Worm (Caenorhabditis elegans): ENCODE results near the gene C17G10.6.

C17G10.6 gene

DNA sequence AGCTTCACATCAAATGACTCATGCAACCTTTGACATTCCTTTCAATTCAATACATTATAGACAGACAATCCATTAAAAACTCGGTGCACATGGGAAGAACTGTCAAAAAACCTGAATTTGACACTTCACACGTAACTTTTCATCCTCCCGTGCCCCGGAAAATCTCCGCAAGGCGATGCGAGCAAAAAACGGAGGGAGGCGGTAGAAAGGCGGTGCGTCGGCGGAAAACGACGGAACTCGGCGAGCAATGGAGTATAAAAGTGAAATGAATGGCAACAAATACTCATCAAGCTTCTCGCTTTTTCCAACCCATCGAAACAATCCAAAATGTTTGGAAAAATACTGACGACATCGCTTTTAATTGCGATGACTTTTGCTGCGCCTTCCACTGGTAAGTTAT lies 25.1 kb downstream of the C17G10.6 start, which contains the start of gene T25E4.1:
T25E4.1 (plus strand) TSS at position 301 of the 400 bp plus-strand sequence.
- TF ChIP-seq R02D3.7 (tag; optimal IDR thresholded peaks at IDR 0.05) (no peak), nhr-21 (tag; optimal IDR thresholded peaks at IDR 0.05) (no peak), ztf-1 (GFP tag; conservative IDR thresholded peaks at IDR 0.05) (no peak), nhr-237 (tag; optimal IDR thresholded peaks at IDR 0.05) (no peak), lsy-2 (tag; optimal IDR thresholded peaks at IDR 0.05) (no peak), fos-1 (tag; optimal IDR thresholded peaks at IDR 0.05) (no peak), blmp-1 (tag; optimal IDR thresholded peaks at IDR 0.05; ENCODE audit: insufficient read depth) (no peak), sma-9 (GFP tag; optimal IDR thresholded peaks at IDR 0.05) (no peak), sma-9 (tag; optimal IDR thresholded peaks at IDR 0.05) (no peak), zag-1 (tag; optimal IDR thresholded peaks at IDR 0.05) (no peak)

DNA sequence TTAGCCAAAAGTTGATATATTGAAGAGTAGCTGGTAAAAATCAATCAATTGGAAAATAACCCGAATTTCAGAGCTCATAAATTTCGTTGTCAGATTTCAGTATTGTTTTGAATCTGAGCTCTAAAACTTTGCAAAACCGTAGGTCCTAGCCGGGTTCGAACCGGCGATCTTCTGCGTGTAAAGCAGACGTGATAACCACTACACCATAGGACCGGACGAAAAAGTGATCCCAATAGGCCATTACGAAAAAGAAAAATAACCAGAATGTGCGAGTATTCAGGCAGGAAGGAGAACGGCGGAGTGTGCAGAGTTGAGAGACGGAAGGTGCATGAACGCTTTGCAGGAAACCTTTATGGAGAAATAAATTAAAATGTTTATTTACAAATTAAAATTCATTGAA lies 26.0 kb downstream of the C17G10.6 start:
- TF ChIP-seq lin-11 (tag; optimal IDR thresholded peaks at IDR 0.05): peak; percentile 34
- TF ChIP-seq alr-1 (tag; optimal IDR thresholded peaks at IDR 0.05): no peak
- no peak for TF ChIP-seq lin-13 (GFP tag; optimal IDR thresholded peaks at IDR 0.05)
- peak; percentile 28 for TF ChIP-seq gmeb-1 (tag; optimal IDR thresholded peaks at IDR 0.05)
- no peak for TF ChIP-seq unc-39 (tag; optimal IDR thresholded peaks at IDR 0.05)
- no peak for TF ChIP-seq elt-3 (tag; optimal IDR thresholded peaks at IDR 0.05)
- no peak for TF ChIP-seq nhr-11 (tag; optimal IDR thresholded peaks at IDR 0.05)
- TF ChIP-seq lin-39 (tag; optimal IDR thresholded peaks at IDR 0.05): no peak
- TF ChIP-seq zag-1 (tag; optimal IDR thresholded peaks at IDR 0.05): no peak
- peak; percentile 71 for TF ChIP-seq nhr-129 (tag; optimal IDR thresholded peaks at IDR 0.05)
- no peak for TF ChIP-seq blmp-1 (tag; optimal IDR thresholded peaks at IDR 0.05; ENCODE audit: insufficient read depth)
- TF ChIP-seq unc-55 (GFP tag; optimal IDR thresholded peaks at IDR 0.05): peak; percentile 65
- TF ChIP-seq crh-2 (tag; optimal IDR thresholded peaks at IDR 0.05): peak; percentile 43
- TF ChIP-seq nhr-10 (tag; optimal IDR thresholded peaks at IDR 0.05): no peak
- TF ChIP-seq snpc-4 (tag; optimal IDR thresholded peaks at IDR 0.05): peak; percentile 33
- TF ChIP-seq skn-1 (tag; optimal IDR thresholded peaks at IDR 0.05): no peak
- TF ChIP-seq C34F6.9 (tag; optimal IDR thresholded peaks at IDR 0.05): peak; percentile 46
- no peak for TF ChIP-seq R02D3.7 (tag; optimal IDR thresholded peaks at IDR 0.05)
- peak; percentile 42 for TF ChIP-seq sma-9 (GFP tag; optimal IDR thresholded peaks at IDR 0.05)
- no peak for TF ChIP-seq sma-9 (tag; optimal IDR thresholded peaks at IDR 0.05)
- no peak for TF ChIP-seq nhr-237 (tag; optimal IDR thresholded peaks at IDR 0.05)
- peak; percentile 49 for TF ChIP-seq fos-1 (tag; optimal IDR thresholded peaks at IDR 0.05)

- TF ChIP-seq nhr-129 (tag; optimal IDR thresholded peaks at IDR 0.05): no peak
- no peak for TF ChIP-seq nhr-237 (tag; optimal IDR thresholded peaks at IDR 0.05)
- TF ChIP-seq elt-1 (tag; optimal IDR thresholded peaks at IDR 0.05): no peak
- no peak for TF ChIP-seq F13H6.1 (tag; optimal IDR thresholded peaks at IDR 0.05)
- no peak for TF ChIP-seq ztf-1 (GFP tag; conservative IDR thresholded peaks at IDR 0.05)
- TF ChIP-seq mdl-1 (tag; optimal IDR thresholded peaks at IDR 0.05): no peak
- peak; percentile 6 for TF ChIP-seq ama-1 (optimal IDR thresholded peaks at IDR 0.05)
- no peak for TF ChIP-seq gmeb-1 (tag; optimal IDR thresholded peaks at IDR 0.05)
- no peak for TF ChIP-seq lin-13 (GFP tag; optimal IDR thresholded peaks at IDR 0.05)
- no peak for TF ChIP-seq nhr-6 (tag; optimal IDR thresholded peaks at IDR 0.05)
- TF ChIP-seq mab-5 (tag; optimal IDR thresholded peaks at IDR 0.05): no peak
- no peak for TF ChIP-seq Y55F3AM.14 (GFP tag; optimal IDR thresholded peaks at IDR 0.05)
- TF ChIP-seq ZK546.5 (tag; optimal IDR thresholded peaks at IDR 0.05): no peak
- TF ChIP-seq nhr-23 (tag; optimal IDR thresholded peaks at IDR 0.05): no peak
- peak; percentile 2 for TF ChIP-seq sma-3 (GFP tag; optimal IDR thresholded peaks at IDR 0.05)
- TF ChIP-seq nhr-21 (tag; optimal IDR thresholded peaks at IDR 0.05): peak; percentile 50
- TF ChIP-seq crh-2 (tag; optimal IDR thresholded peaks at IDR 0.05): peak; percentile 10
These were observed 28.2 kb downstream of the C17G10.6 start for ce11 chrII:5574925-5575324.

DNA sequence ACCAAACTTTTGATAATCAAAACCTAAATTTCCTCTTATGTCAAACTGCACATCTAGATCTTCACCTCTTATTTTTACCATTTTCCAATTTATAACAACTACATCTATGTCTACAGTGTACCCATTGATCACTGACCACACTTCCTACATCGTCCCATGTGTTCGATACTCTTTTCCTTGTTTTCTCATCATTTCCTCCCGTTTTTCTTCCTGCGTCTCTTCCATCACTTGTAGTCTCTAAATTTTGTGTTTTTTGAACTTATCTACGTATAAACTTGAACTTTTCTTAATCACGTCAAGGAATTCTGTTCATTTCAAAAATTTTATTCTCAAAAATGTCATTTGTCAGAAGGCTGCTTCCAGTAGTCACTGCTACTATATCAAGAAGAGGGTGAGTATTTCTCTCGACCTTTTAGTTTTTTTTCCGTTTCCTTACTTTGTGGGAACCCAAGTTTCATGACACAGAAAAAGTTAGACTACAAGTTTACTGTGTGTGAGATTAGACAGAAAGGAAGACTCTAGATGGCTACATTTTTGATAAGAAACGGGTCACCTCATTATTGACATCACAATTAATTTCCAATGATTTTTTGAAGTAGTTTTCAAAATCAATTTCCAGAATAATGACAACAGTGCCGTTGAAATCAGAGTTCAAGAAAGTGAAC lies 30.9 kb downstream of the C17G10.6 start:
- TF ChIP-seq ceh-82 (tag; optimal IDR thresholded peaks at IDR 0.05) (no peak), egl-27 (tag; optimal IDR thresholded peaks at IDR 0.05) (no peak), mbf-1 (tag; optimal IDR thresholded peaks at IDR 0.05) (no peak), nhr-25 (tag; optimal IDR thresholded peaks at IDR 0.05) (peak; percentile 61), crh-2 (tag; optimal IDR thresholded peaks at IDR 0.05) (peak; percentile 67), lsy-2 (tag; optimal IDR thresholded peaks at IDR 0.05) (peak in 1 of 2 experiments; percentile 59), C34F6.9 (tag; optimal IDR thresholded peaks at IDR 0.05) (peak; percentile 24), ceh-16 (tag; optimal IDR thresholded peaks at IDR 0.05) (no peak), nhr-129 (tag; optimal IDR thresholded peaks at IDR 0.05) (peak; percentile 47), skn-1 (tag; optimal IDR thresholded peaks at IDR 0.05) (peak; percentile 79), ztf-4 (tag; optimal IDR thresholded peaks at IDR 0.05) (no peak), lin-13 (GFP tag; optimal IDR thresholded peaks at IDR 0.05) (no peak), nhr-23 (tag; optimal IDR thresholded peaks at IDR 0.05) (no peak), unc-62 (GFP tag; optimal IDR thresholded peaks at IDR 0.05) (no peak), F13H6.1 (tag; optimal IDR thresholded peaks at IDR 0.05) (peak; percentile 61), sma-3 (GFP tag; optimal IDR thresholded peaks at IDR 0.05) (peak; percentile 69), nhr-21 (tag; optimal IDR thresholded peaks at IDR 0.05) (peak; percentile 83), snpc-4 (tag; optimal IDR thresholded peaks at IDR 0.05) (no peak), nhr-10 (tag; optimal IDR thresholded peaks at IDR 0.05) (peak; percentile 77), nhr-11 (tag; optimal IDR thresholded peaks at IDR 0.05) (no peak), lin-39 (tag; optimal IDR thresholded peaks at IDR 0.05) (no peak), sma-9 (GFP tag; optimal IDR thresholded peaks at IDR 0.05) (peak; percentile 85), sma-9 (tag; optimal IDR thresholded peaks at IDR 0.05) (no peak), unc-55 (GFP tag; optimal IDR thresholded peaks at IDR 0.05) (no peak), nhr-237 (tag; optimal IDR thresholded peaks at IDR 0.05) (no peak)

Data from whole organism, L2 larva.